Worm (Caenorhabditis elegans): ENCODE results near the gene mrpl-39.
A peak's percentile ranks its signal among the peaks of the same experiment; 100 is the strongest.

mrpl-39 gene

DNA sequence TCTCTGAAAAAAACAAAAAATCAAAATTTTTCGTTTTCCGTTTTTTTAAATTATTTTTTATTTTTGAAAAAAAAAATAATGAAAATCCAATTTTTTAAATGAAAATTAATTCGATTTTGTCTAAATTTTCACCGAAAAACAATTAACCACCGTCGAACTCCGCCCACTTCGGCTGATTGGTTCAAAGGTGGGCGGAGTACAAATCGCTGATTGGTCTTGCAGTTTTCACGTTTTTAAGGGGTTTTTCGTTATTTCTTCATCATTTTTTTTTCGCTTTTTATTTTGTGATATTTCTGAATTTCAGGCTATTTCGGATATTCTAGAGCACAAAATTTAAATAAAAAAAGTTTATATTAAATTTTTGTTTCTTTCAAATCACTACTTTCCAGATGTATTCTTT is 43.6 kb downstream of the mrpl-39 start:
- TF ChIP-seq hlh-30 (tag; optimal IDR thresholded peaks at IDR 0.05; ENCODE audit: insufficient read depth) = no peak
- TF ChIP-seq lir-3 (tag; optimal IDR thresholded peaks at IDR 0.05) = no peak
- TF ChIP-seq madf-9 (GFP tag; conservative IDR thresholded peaks at IDR 0.05) = no peak
- no peak for TF ChIP-seq zag-1 (tag; optimal IDR thresholded peaks at IDR 0.05)
- TF ChIP-seq Y48G9A.11 (GFP tag; IDR thresholded peaks at IDR 0.05) = no peak
- TF ChIP-seq F49E8.2 (tag; optimal IDR thresholded peaks at IDR 0.05; ENCODE audit: borderline replicate concordance) = no peak
- TF ChIP-seq dpl-1 (GFP tag; optimal IDR thresholded peaks at IDR 0.05) = no peak
- no peak for TF ChIP-seq nhr-25 (tag; optimal IDR thresholded peaks at IDR 0.05; ENCODE audit: borderline replicate concordance, insufficient read depth)
- TF ChIP-seq madf-5 (GFP tag; IDR thresholded peaks at IDR 0.05) = no peak
- TF ChIP-seq unc-39 (tag; optimal IDR thresholded peaks at IDR 0.05) = no peak

DNA sequence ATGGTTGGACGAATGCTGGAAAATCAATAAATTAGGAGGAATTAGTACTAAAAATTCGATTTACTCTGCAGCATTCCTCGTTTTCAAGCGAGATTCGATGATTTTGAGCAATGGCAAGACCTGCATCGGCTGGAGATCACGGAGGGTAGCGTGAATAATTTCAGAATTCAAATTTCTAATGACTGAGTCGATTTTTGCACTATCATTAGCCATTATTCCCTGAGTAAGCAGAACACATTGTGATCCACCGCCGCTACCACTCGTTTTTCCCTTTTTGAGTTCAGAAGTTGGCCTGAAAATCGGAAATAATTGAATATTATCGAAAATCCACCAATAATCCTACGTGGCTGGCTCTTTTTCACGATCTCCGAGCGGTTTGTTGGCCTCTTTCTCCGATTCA is 46.6 kb downstream of the mrpl-39 start:
- no peak for TF ChIP-seq duxl-1 (tag; optimal IDR thresholded peaks at IDR 0.05; ENCODE audit: poor library complexity)
- TF ChIP-seq aha-1 (tag) = peak; percentile 81

DNA sequence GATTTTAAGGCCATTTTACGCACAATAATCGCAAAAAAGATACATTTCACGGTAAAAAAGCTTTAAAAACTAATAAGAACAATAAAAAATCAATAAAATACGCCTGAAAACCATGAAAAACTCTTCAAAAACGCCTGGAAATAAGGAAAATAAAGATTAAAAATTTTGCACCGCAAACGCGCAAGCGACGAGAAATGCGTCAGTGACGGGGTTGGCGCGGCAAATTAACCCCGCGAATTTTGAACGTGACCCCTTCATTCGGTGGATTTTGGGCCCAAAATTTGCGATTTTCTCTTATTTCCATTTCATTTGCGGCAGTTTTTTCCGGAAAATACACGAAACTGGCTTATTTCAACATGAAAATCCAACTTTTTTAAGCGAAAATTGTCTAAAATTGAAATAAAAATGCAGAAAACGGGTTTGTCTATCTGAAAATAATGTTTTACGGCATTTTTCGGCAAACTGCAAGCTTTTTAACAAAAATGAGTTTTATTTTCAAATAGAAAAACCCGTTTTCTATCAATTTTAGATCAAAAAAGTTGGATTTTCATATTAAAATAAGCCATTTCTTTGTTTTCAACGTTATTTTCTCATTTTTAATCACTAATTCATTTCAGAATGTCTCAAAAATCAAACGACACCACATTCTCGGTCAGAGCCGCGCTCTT is 47.4 kb downstream of the mrpl-39 start, which contains the start of gene knl-3:
TSS of gene knl-3 (plus strand) at position 618 of the 668 bp plus-strand sequence.
- TF ChIP-seq nhr-77 (tag; optimal IDR thresholded peaks at IDR 0.05) = peak; percentile 85
- TF ChIP-seq egl-27 (tag; optimal IDR thresholded peaks at IDR 0.05) = no peak
- TF ChIP-seq aha-1 (tag) = peak; percentile 46
- no peak for TF ChIP-seq madf-5 (GFP tag; IDR thresholded peaks at IDR 0.05)
- peak; percentile 42; the same call in 1 of the 2 replicates for TF ChIP-seq ceh-44 (GFP tag; IDR thresholded peaks at IDR 0.05)
- peak; percentile 89 for TF ChIP-seq nhr-42 (GFP tag; IDR thresholded peaks at IDR 0.05)
- TF ChIP-seq fkh-10 (GFP tag; optimal IDR thresholded peaks at IDR 0.05) = peak; percentile 68
- TF ChIP-seq sdz-12 (GFP tag; optimal IDR thresholded peaks at IDR 0.05) = no peak
- peak; percentile 76; the same call in 1 of the 2 replicates for TF ChIP-seq pha-4 (GFP tag; IDR thresholded peaks at IDR 0.05)
- no peak for TF ChIP-seq pha-4 (tag; optimal IDR thresholded peaks at IDR 0.05)
- TF ChIP-seq lin-15B (tag; optimal IDR thresholded peaks at IDR 0.05) = peak; percentile 64
- no peak for TF ChIP-seq Y75B8A.6 (GFP tag; IDR thresholded peaks at IDR 0.05)
- TF ChIP-seq nhr-25 (tag; optimal IDR thresholded peaks at IDR 0.05; ENCODE audit: borderline replicate concordance, insufficient read depth) = peak; percentile 67
- TF ChIP-seq lir-3 (tag; optimal IDR thresholded peaks at IDR 0.05) = no peak
- peak; percentile 70 for TF ChIP-seq ztf-7 (tag; optimal IDR thresholded peaks at IDR 0.05)
- peak; percentile 85 for TF ChIP-seq unc-130 (GFP tag; optimal IDR thresholded peaks at IDR 0.05)
- no peak for TF ChIP-seq nhr-237 (tag; optimal IDR thresholded peaks at IDR 0.05)
- TF ChIP-seq dmd-9 (GFP tag; IDR thresholded peaks at IDR 0.05) = peak; percentile 81
- peak; percentile 77; the same call in 1 of the 2 replicates for TF ChIP-seq mdt-29 (GFP tag; IDR thresholded peaks at IDR 0.05)
- TF ChIP-seq F37D6.2 (tag; optimal IDR thresholded peaks at IDR 0.05) = peak; percentile 60
- peak; percentile 32 to 91 for TF ChIP-seq lsy-2 (tag; optimal IDR thresholded peaks at IDR 0.05)
- TF ChIP-seq F44E2.7 (GFP tag; IDR thresholded peaks at IDR 0.05) = no peak
- no peak; the same call in 1 of the 2 replicates for TF ChIP-seq set-16 (GFP tag; IDR thresholded peaks at IDR 0.05)
- TF ChIP-seq T20F7.1 (GFP tag; optimal IDR thresholded peaks at IDR 0.05) = no peak
- peak; percentile 93 for TF ChIP-seq arid-1 (GFP tag; conservative IDR thresholded peaks at IDR 0.05)
- peak; percentile 67 for TF ChIP-seq jun-1 (tag; optimal IDR thresholded peaks at IDR 0.05)
- TF ChIP-seq dve-1 (tag; optimal IDR thresholded peaks at IDR 0.05; ENCODE audit: insufficient read depth) = peak; percentile 86
- peak; percentile 92 for TF ChIP-seq mep-1 (tag; optimal IDR thresholded peaks at IDR 0.05)
- no peak for TF ChIP-seq daf-19 (GFP tag; conservative IDR thresholded peaks at IDR 0.05)
- TF ChIP-seq spr-1 (tag; optimal IDR thresholded peaks at IDR 0.05) = peak; percentile 75
- TF ChIP-seq egl-43 (GFP tag; IDR thresholded peaks at IDR 0.05) = peak; percentile 79
- TF ChIP-seq lin-38 (GFP tag; IDR thresholded peaks at IDR 0.05) = peak; percentile 94
- no peak for TF ChIP-seq lin-39 (tag; optimal IDR thresholded peaks at IDR 0.05)
- TF ChIP-seq unc-39 (tag; optimal IDR thresholded peaks at IDR 0.05) = no peak
- peak; percentile 86 for TF ChIP-seq F49E8.2 (tag; optimal IDR thresholded peaks at IDR 0.05; ENCODE audit: borderline replicate concordance)
- TF ChIP-seq T26A8.4 (GFP tag; IDR thresholded peaks at IDR 0.05) = peak; percentile 93
- TF ChIP-seq D1046.2 (GFP tag; IDR thresholded peaks at IDR 0.05) = peak; percentile 72
- peak; percentile 91 for TF ChIP-seq hmg-1.1 (GFP tag; IDR thresholded peaks at IDR 0.05)
- TF ChIP-seq attf-4 (tag; optimal IDR thresholded peaks at IDR 0.05) = no peak
- TF ChIP-seq ama-1 (optimal IDR thresholded peaks at IDR 0.05) = no peak

Measured in whole organism, L4 larva.